Fruit fly (Drosophila melanogaster) whole organism, embryonic: Measurements from ENCODE around the gene teq.
A peak's percentile ranks its signal among the peaks of the same experiment; 100 is the strongest.

Experiments used
- ATbp ChIP-seq: fragments of 200-800 bp; sonication (Bioruptor generic); optimal IDR thresholded peaks from 2 replicates; lab custom pipeline; 2017; ENCODE audit warnings: missing biosample characterization, mild to moderate bottlenecking, missing genetic modification characterization, missing genetic modification reagents
- CG10543 ChIP-seq: fragments of 200-800 bp; sonication (Bioruptor generic); optimal IDR thresholded peaks from 3 replicates; lab custom pipeline; 2017; ENCODE audit warnings: missing biosample characterization, mild to moderate bottlenecking, missing genetic modification characterization, moderate library complexity
- CG11695 ChIP-seq: fragments of 200-800 bp; sonication (Bioruptor generic); IDR thresholded peaks from 3 replicates; pipeline ENCODE4 v1.3.6; 2022; ENCODE audit warnings: missing biosample characterization, missing genetic modification characterization
- CG13296 ChIP-seq: fragments of 200-800 bp; sonication (Bioruptor generic); optimal IDR thresholded peaks from 3 replicates; lab custom pipeline; 2018; ENCODE audit warnings: missing biosample characterization, mild to moderate bottlenecking, missing genetic modification characterization
- CG13775 ChIP-seq: fragments of 200-800 bp; sonication (Bioruptor generic); optimal IDR thresholded peaks from 3 replicates; lab custom pipeline; 2017; ENCODE audit warnings: missing biosample characterization, mild to moderate bottlenecking, missing genetic modification characterization
- CG1602 ChIP-seq: fragments of 200-800 bp; sonication (Bioruptor generic); optimal IDR thresholded peaks from 3 replicates; lab custom pipeline; 2016; ENCODE audit warnings: missing biosample characterization, missing genetic modification characterization
- CG1603 ChIP-seq: fragments of 200-800 bp; sonication (Bioruptor generic); optimal IDR thresholded peaks from 2 replicates; lab custom pipeline; 2019; ENCODE audit warnings: missing biosample characterization, mild to moderate bottlenecking, missing genetic modification characterization, moderate library complexity
- CG18262 ChIP-seq: fragments of 200-800 bp; optimal IDR thresholded peaks from 3 replicates; lab custom pipeline; 2019; ENCODE audit warnings: missing biosample characterization, mild to moderate bottlenecking, missing genetic modification characterization, moderate library complexity
- CG18599 ChIP-seq: fragments of 200-800 bp; sonication (Bioruptor generic); optimal IDR thresholded peaks from 3 replicates; lab custom pipeline; 2017; ENCODE audit warnings: missing biosample characterization, missing genetic modification characterization, mild to moderate bottlenecking, moderate library complexity, missing genetic modification reagents
- CG2129 ChIP-seq: fragments of 200-800 bp; sonication (Bioruptor generic); IDR thresholded peaks from 2 replicates; pipeline ENCODE4 v1.3.6; 2022; ENCODE audit warnings: missing biosample characterization, missing genetic modification characterization; ENCODE audit not compliant: partially characterized antibody
- CG33213 ChIP-seq: fragments of 200-800 bp; sonication (Bioruptor generic); optimal IDR thresholded peaks from 3 replicates; lab custom pipeline; 2016; ENCODE audit warnings: missing biosample characterization, missing genetic modification characterization
- CG3407 ChIP-seq: fragments of 200-800 bp; sonication (Bioruptor generic); optimal IDR thresholded peaks from 2 replicates; lab custom pipeline; 2018; ENCODE audit warnings: missing biosample characterization, mild to moderate bottlenecking, missing genetic modification characterization
- CG4282 ChIP-seq: fragments of 200-800 bp; sonication (Bioruptor generic); optimal IDR thresholded peaks from 2 replicates; lab custom pipeline; 2016; ENCODE audit warnings: missing biosample characterization, missing genetic modification characterization
- CG43689 ChIP-seq: fragments of 200-800 bp; sonication (Bioruptor generic); IDR thresholded peaks from 2 replicates; pipeline ENCODE4 v1.3.6; 2022; ENCODE audit warnings: missing biosample characterization, missing genetic modification characterization
- CG6272 ChIP-seq: fragments of 200-800 bp; sonication (Bioruptor generic); IDR thresholded peaks from 2 replicates; pipeline ENCODE4 v1.3.6; 2022; ENCODE audit warnings: missing biosample characterization, missing genetic modification characterization
- CG7271 ChIP-seq: fragments of 200-800 bp; sonication (Bioruptor generic); optimal IDR thresholded peaks from 2 replicates; lab custom pipeline; 2018; ENCODE audit warnings: missing biosample characterization, mild to moderate bottlenecking, missing genetic modification characterization, moderate library complexity
- CG8281 ChIP-seq: fragments of 200-800 bp; sonication (Bioruptor generic); optimal IDR thresholded peaks from 2 replicates; lab custom pipeline; 2018; ENCODE audit warnings: missing biosample characterization, mild to moderate bottlenecking, missing genetic modification characterization, moderate library complexity
- CG9215 ChIP-seq: fragments of 200-800 bp; sonication (Bioruptor generic); IDR thresholded peaks from 2 replicates; pipeline ENCODE4 v1.3.6; 2022; ENCODE audit warnings: missing biosample characterization, missing genetic modification characterization
- CG9609 ChIP-seq: fragments of 200-800 bp; sonication (Bioruptor generic); optimal IDR thresholded peaks from 3 replicates; lab custom pipeline; 2016; ENCODE audit warnings: missing biosample characterization, missing genetic modification characterization
- CG9876 ChIP-seq: fragments of 200-800 bp; sonication (Bioruptor generic); optimal IDR thresholded peaks from 2 replicates; lab custom pipeline; 2016; ENCODE audit warnings: missing biosample characterization, missing genetic modification characterization
- D19A ChIP-seq: fragments of 200-800 bp; optimal IDR thresholded peaks from 3 replicates; lab custom pipeline; 2019; ENCODE audit warnings: missing biosample characterization, mild to moderate bottlenecking, missing genetic modification characterization, moderate library complexity
- Dll ChIP-seq: fragments of 200-800 bp; sonication (Bioruptor generic); IDR thresholded peaks from 4 replicates; pipeline ENCODE4 v1.3.6; 2022; ENCODE audit warnings: missing biosample characterization, missing genetic modification characterization; ENCODE audit not compliant: partially characterized antibody
- Elba2 ChIP-seq: fragments of 200-800 bp; sonication (Bioruptor generic); optimal IDR thresholded peaks from 3 replicates; lab custom pipeline; 2016; ENCODE audit warnings: missing biosample characterization, missing genetic modification characterization
- HHEX ChIP-seq: fragments of 200-800 bp; sonication (Bioruptor generic); optimal IDR thresholded peaks from 3 replicates; lab custom pipeline; 2017; ENCODE audit warnings: missing biosample characterization, mild to moderate bottlenecking, missing genetic modification characterization, missing genetic modification reagents
- HmgD ChIP-seq: fragments of 200-800 bp; sonication (Bioruptor generic); optimal IDR thresholded peaks from 3 replicates; lab custom pipeline; 2016; ENCODE audit warnings: missing biosample characterization, missing genetic modification characterization
- Hr78 ChIP-seq, 2 experiments: fragments of 200-800 bp in 1 of 2; fragments of >200 bp in 1 of 2; sonication (Bioruptor generic) in 1 of 2; optimal IDR thresholded peaks; 2 replicates each; lab custom pipeline; 2017 to 2019; ENCODE audit warnings: missing biosample characterization in 2 of 2, missing genetic modification characterization in 2 of 2, mild to moderate bottlenecking in 1 of 2, moderate library complexity in 1 of 2
- Lpt ChIP-seq: fragments of >200 bp; optimal IDR thresholded peaks from 2 replicates; lab custom pipeline; 2018; ENCODE audit warnings: missing biosample characterization, missing genetic modification characterization
- NC2α ChIP-seq: fragments of 200-800 bp; sonication (Bioruptor generic); optimal IDR thresholded peaks from 2 replicates; lab custom pipeline; 2016; ENCODE audit warnings: missing biosample characterization, missing genetic modification characterization
- Optix ChIP-seq: fragments of 200-800 bp; sonication (Bioruptor generic); IDR thresholded peaks from 3 replicates; pipeline ENCODE4 v1.3.6; 2022; ENCODE audit warnings: missing biosample characterization, missing genetic modification characterization
- Rx ChIP-seq: fragments of 200-800 bp; sonication (Bioruptor generic); IDR thresholded peaks from 2 replicates; pipeline ENCODE4 v1.3.6; 2022; ENCODE audit warnings: missing biosample characterization, missing genetic modification characterization
- Sry-δ ChIP-seq: fragments of 200-800 bp; sonication (Bioruptor generic); optimal IDR thresholded peaks from 2 replicates; lab custom pipeline; 2016; ENCODE audit warnings: missing biosample characterization, missing genetic modification characterization
- Stat92E ChIP-seq, 3 experiments: fragments of >200 bp in 2 of 3; fragments of 200-800 bp in 1 of 3; sonication (Bioruptor generic) in 1 of 3; optimal IDR thresholded peaks; 2 replicates each; lab custom pipeline; 2017 to 2019; ENCODE audit warnings: missing biosample characterization in 3 of 3, missing genetic modification characterization in 3 of 3, mild to moderate bottlenecking in 1 of 3, moderate library complexity in 1 of 3
- ab ChIP-seq: fragments of 200-800 bp; sonication (Bioruptor generic); optimal IDR thresholded peaks from 2 replicates; lab custom pipeline; 2016; ENCODE audit warnings: missing biosample characterization, missing genetic modification characterization
- al ChIP-seq: fragments of 200-800 bp; sonication (Bioruptor generic); IDR thresholded peaks from 2 replicates; pipeline ENCODE4 v1.3.6; 2022; ENCODE audit warnings: missing biosample characterization, missing genetic modification characterization
- bab2 ChIP-seq: fragments of 200-800 bp; sonication (Bioruptor generic); optimal IDR thresholded peaks from 2 replicates; lab custom pipeline; 2016; ENCODE audit warnings: missing biosample characterization, missing genetic modification characterization
- bigmax ChIP-seq: fragments of 200-800 bp; sonication (Bioruptor generic); optimal IDR thresholded peaks from 2 replicates; lab custom pipeline; 2018; ENCODE audit warnings: missing biosample characterization, mild to moderate bottlenecking, missing genetic modification characterization
- bowl ChIP-seq: fragments of 200-800 bp; sonication (Bioruptor generic); IDR thresholded peaks from 2 replicates; pipeline ENCODE4 v1.3.6; 2022; ENCODE audit warnings: missing biosample characterization, missing genetic modification characterization
- chinmo ChIP-seq: fragments of 200-800 bp; sonication (Bioruptor generic); IDR thresholded peaks from 4 replicates; pipeline ENCODE4 v1.3.6; 2022; ENCODE audit warnings: missing biosample characterization, missing genetic modification characterization; ENCODE audit not compliant: partially characterized antibody
- dysf ChIP-seq: fragments of 200-800 bp; sonication (Bioruptor generic); IDR thresholded peaks from 3 replicates; pipeline ENCODE4 v1.3.6; 2022; ENCODE audit warnings: missing biosample characterization, missing genetic modification characterization
- en ChIP-seq: fragments of 200-800 bp; sonication (Bioruptor generic); optimal IDR thresholded peaks from 2 replicates; lab custom pipeline; 2016; ENCODE audit warnings: missing biosample characterization, missing genetic modification characterization
- eyg ChIP-seq: fragments of 200-800 bp; sonication (Bioruptor generic); optimal IDR thresholded peaks from 3 replicates; lab custom pipeline; 2016; ENCODE audit warnings: missing biosample characterization, missing genetic modification characterization
- gem ChIP-seq: fragments of 200-800 bp; sonication (Bioruptor generic); optimal IDR thresholded peaks from 2 replicates; lab custom pipeline; 2019; ENCODE audit warnings: missing biosample characterization, mild to moderate bottlenecking, missing genetic modification characterization, moderate library complexity
- gsb-n ChIP-seq: fragments of 200-800 bp; sonication (Bioruptor generic); optimal IDR thresholded peaks from 3 replicates; lab custom pipeline; 2018; ENCODE audit warnings: missing biosample characterization, mild to moderate bottlenecking, missing genetic modification characterization
- jing ChIP-seq: fragments of 200-800 bp; sonication (Bioruptor generic); optimal IDR thresholded peaks from 2 replicates; lab custom pipeline; 2018; ENCODE audit warnings: missing biosample characterization, mild to moderate bottlenecking, missing genetic modification characterization
- luna ChIP-seq: fragments of 200-800 bp; sonication (Bioruptor generic); optimal IDR thresholded peaks from 2 replicates; lab custom pipeline; 2016; ENCODE audit warnings: missing biosample characterization, missing genetic modification characterization
- onecut ChIP-seq: fragments of 200-800 bp; sonication (Bioruptor generic); IDR thresholded peaks from 2 replicates; pipeline ENCODE4 v1.3.6; 2022; ENCODE audit warnings: missing biosample characterization, missing genetic modification characterization
- tx ChIP-seq: fragments of 200-800 bp; sonication (Bioruptor generic); optimal IDR thresholded peaks from 2 replicates; lab custom pipeline; 2016; ENCODE audit warnings: missing biosample characterization, missing genetic modification characterization
- unpg ChIP-seq: fragments of 200-800 bp; sonication (Bioruptor generic); optimal IDR thresholded peaks from 3 replicates; lab custom pipeline; 2018; ENCODE audit warnings: missing biosample characterization, mild to moderate bottlenecking, missing genetic modification characterization, moderate library complexity
- zen ChIP-seq: fragments of 200-800 bp; sonication (Bioruptor generic); optimal IDR thresholded peaks from 3 replicates; lab custom pipeline; 2018; ENCODE audit warnings: missing biosample characterization, mild to moderate bottlenecking, missing genetic modification characterization, moderate library complexity
- zf30C ChIP-seq: fragments of 200-800 bp; sonication (Bioruptor generic); optimal IDR thresholded peaks from 3 replicates; lab custom pipeline; 2018; ENCODE audit warnings: missing biosample characterization, mild to moderate bottlenecking, missing genetic modification characterization
- zfh1 ChIP-seq: fragments of 200-800 bp; sonication (Bioruptor generic); IDR thresholded peaks from 3 replicates; pipeline ENCODE4 v1.3.6; 2022; ENCODE audit warnings: missing biosample characterization, missing genetic modification characterization

Gene teq

DNA sequence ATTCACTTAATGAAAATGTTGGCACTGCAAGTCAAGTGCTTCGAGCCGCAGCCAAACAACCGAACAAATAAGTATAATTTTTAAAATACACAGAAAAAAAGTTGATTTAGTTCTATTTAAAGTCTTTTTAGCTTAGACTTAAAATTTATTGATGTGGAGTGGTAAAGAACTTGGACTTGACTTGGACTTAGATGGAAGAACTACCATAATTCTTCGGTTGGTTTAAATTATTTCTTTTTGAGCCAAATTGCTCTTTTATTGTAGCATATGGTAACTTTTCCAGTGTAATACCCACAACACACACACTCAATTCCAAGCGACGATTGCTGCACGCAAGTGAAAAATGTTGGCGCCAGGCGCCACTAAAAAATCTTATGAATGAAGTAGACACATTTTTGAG, 46.4 kb upstream of the teq start (continued):
- no peak for TF ChIP-seq CG6272
- TF ChIP-seq ab: no peak
- no peak for TF ChIP-seq bigmax (GFP tag; lab: Kevin White, UChicago)
- no peak for TF ChIP-seq bowl (GFP tag; lab: Robert Waterston, UW)
- no peak for TF ChIP-seq Optix (GFP tag; lab: Robert Waterston, UW)
- TF ChIP-seq HHEX (GFP tag; lab: Kevin White, UChicago): no peak
- TF ChIP-seq en (GFP tag; lab: Kevin White, UChicago): no peak
- no peak for TF ChIP-seq CG4282 (GFP tag; lab: Kevin White, UChicago)
- no peak for TF ChIP-seq CG33213 (GFP tag; lab: Kevin White, UChicago)
- peak; percentile 38 for TF ChIP-seq CG9609 (GFP tag; lab: Kevin White, UChicago)
- peak; percentile 57 for TF ChIP-seq unpg
- no peak for TF ChIP-seq CG43689 (GFP tag; lab: Robert Waterston, UW)
- TF ChIP-seq CG13296: no peak
- no peak for TF ChIP-seq CG9876
- no peak for TF ChIP-seq CG18599
- TF ChIP-seq zen (tag; lab: Kevin White, UChicago): peak; percentile 61
- peak; percentile 73 for TF ChIP-seq gem
- TF ChIP-seq al: no peak
- TF ChIP-seq CG9215 (GFP tag; lab: Robert Waterston, UW): no peak
- peak; percentile 57 for TF ChIP-seq CG1603 (tag; lab: Kevin White, UChicago)
- no peak for TF ChIP-seq Dll (GFP tag; lab: Robert Waterston, UW)
- peak; percentile 69 for TF ChIP-seq zf30C (GFP tag; lab: Kevin White, UChicago)
- peak; percentile 21; the same call in 1 of the 2 replicates for TF ChIP-seq Rx (GFP tag; lab: Robert Waterston, UW)
- TF ChIP-seq luna (GFP tag; lab: Kevin White, UChicago): no peak
- peak; percentile 6 for TF ChIP-seq NC2α
- TF ChIP-seq HmgD (GFP tag; lab: Kevin White, UChicago): no peak
- TF ChIP-seq D19A (tag; lab: Kevin White, UChicago): peak; percentile 49
- TF ChIP-seq Hr78 (GFP tag; optimal IDR thresholded peaks at IDR 0.05; lab: Kevin White, UChicago): no peak
- TF ChIP-seq CG13775 (GFP tag; lab: Kevin White, UChicago): peak; percentile 35
- no peak for TF ChIP-seq eyg (GFP tag; lab: Kevin White, UChicago)
- TF ChIP-seq Sry-δ (GFP tag; lab: Kevin White, UChicago): no peak
- TF ChIP-seq CG11695: peak; percentile 23; the same call in 1 of the 3 replicates
- peak; percentile 62 for TF ChIP-seq CG18262 (tag; lab: Kevin White, UChicago)
- peak; percentile 10 for TF ChIP-seq CG3407
- TF ChIP-seq dysf: 0 out of 3 replicates have a peak, but pooled peaks have one; percentile 10
- no peak for TF ChIP-seq CG10543
- TF ChIP-seq CG8281 (tag; lab: Kevin White, UChicago): no peak
- TF ChIP-seq Lpt (GFP tag; lab: Kevin White, UChicago): no peak
- no peak for TF ChIP-seq chinmo (GFP tag; lab: Robert Waterston, UW)
- peak; percentile 47 for TF ChIP-seq CG1602
- TF ChIP-seq gsb-n (tag; lab: Kevin White, UChicago): peak; percentile 38
- peak; percentile 1 for TF ChIP-seq ATbp (GFP tag; lab: Kevin White, UChicago)
- no peak for TF ChIP-seq Stat92E (GFP tag; optimal IDR thresholded peaks at IDR 0.05; lab: Kevin White, UChicago)
- TF ChIP-seq CG7271 (tag; lab: Kevin White, UChicago): no peak
- TF ChIP-seq zfh1 (GFP tag; lab: Robert Waterston, UW): peak; percentile 52; the same call in 1 of the 3 replicates
- no peak for TF ChIP-seq tx
- TF ChIP-seq bab2 (GFP tag; lab: Kevin White, UChicago): peak; percentile 51
- TF ChIP-seq onecut (GFP tag; lab: Robert Waterston, UW): no peak
- TF ChIP-seq CG2129 (GFP tag; lab: Robert Waterston, UW): no peak
- TF ChIP-seq jing (GFP tag; lab: Kevin White, UChicago): peak; percentile 12
- no peak for TF ChIP-seq Elba2 (GFP tag; lab: Kevin White, UChicago)
